Fruit fly (Drosophila melanogaster): ENCODE measurements around the gene B-H2.
A peak's percentile ranks its signal among the peaks of the same experiment; 100 is the strongest.

Gene B-H2

DNA sequence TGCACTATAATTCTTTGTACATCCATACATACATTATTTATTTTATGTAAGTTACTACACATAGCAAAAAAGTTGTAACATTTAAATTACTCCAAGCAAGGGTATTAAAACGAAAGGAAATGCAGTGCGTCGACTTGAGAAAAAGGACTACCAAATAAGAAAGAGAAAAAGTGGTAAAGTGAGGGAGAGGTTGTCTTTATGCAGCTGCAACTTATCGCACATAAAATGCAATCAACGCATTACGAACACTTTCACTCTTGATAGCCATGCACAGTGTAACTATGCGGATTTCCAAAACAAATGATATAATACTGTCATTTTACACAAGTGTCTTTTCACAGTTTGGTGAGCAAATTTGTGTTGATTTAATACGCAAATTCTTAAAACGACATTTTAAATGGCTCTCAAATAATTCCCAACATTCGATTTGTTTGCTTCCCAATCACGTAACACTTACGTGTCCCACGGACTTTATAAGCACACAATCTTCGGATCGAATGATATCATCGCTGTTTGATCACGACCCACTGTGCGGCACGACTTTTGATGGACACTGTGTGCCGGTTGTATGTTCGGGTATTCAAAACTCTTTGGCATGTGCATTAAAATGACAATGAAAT lies 17.2 kb upstream of the B-H2 start (continued):
- TF ChIP-seq lola (GFP tag; optimal IDR thresholded peaks at IDR 0.05) (peak in 1 of 3 experiments; percentile 37), ems (GFP tag; optimal IDR thresholded peaks at IDR 0.05) (no peak), nau (GFP tag; optimal IDR thresholded peaks at IDR 0.05) (peak; percentile 18), tio (GFP tag; optimal IDR thresholded peaks at IDR 0.05) (peak; percentile 10), CG2120 (GFP tag; optimal IDR thresholded peaks at IDR 0.05) (no peak), rib (GFP tag; IDR thresholded peaks at IDR 0.05) (no peak), CG33557 (GFP tag; optimal IDR thresholded peaks at IDR 0.05) (no peak), CG17829 (tag; optimal IDR thresholded peaks at IDR 0.05) (peak; percentile 18), NK7.1 (GFP tag; optimal IDR thresholded peaks at IDR 0.05) (no peak), CG10209 (GFP tag; optimal IDR thresholded peaks at IDR 0.05) (no peak), CG12236 (GFP tag; optimal IDR thresholded peaks at IDR 0.05) (peak; percentile 2), cato (GFP tag; optimal IDR thresholded peaks at IDR 0.05; ENCODE audit: borderline replicate concordance) (no peak), h (optimal IDR thresholded peaks at IDR 0.05) (no peak), ham (GFP tag; IDR thresholded peaks at IDR 0.05) (no peak), ken (GFP tag; IDR thresholded peaks at IDR 0.05) (no peak; the same call in 2 of the 3 replicates), az2 (GFP tag; optimal IDR thresholded peaks at IDR 0.05) (peak; percentile 28), Max (GFP tag; optimal IDR thresholded peaks at IDR 0.05) (peak; percentile 0), CG11093 (GFP tag; IDR thresholded peaks at IDR 0.05) (no peak), CG18764 (GFP tag; optimal IDR thresholded peaks at IDR 0.05) (no peak), CG1233 (GFP tag; optimal IDR thresholded peaks at IDR 0.05) (no peak), PHDP (tag; optimal IDR thresholded peaks at IDR 0.05) (peak; percentile 38), disco-r (GFP tag; optimal IDR thresholded peaks at IDR 0.05) (no peak), lilli (GFP tag; optimal IDR thresholded peaks at IDR 0.05) (peak; percentile 9), Atf-2 (GFP tag; optimal IDR thresholded peaks at IDR 0.05) (peak; percentile 17), CG17359 (tag; optimal IDR thresholded peaks at IDR 0.05) (peak; percentile 18), CG17328 (GFP tag; IDR thresholded peaks at IDR 0.05) (no peak), CG10366 (GFP tag; IDR thresholded peaks at IDR 0.05) (peak; percentile 17; the same call in 1 of the 2 replicates), so (GFP tag; IDR thresholded peaks at IDR 0.05) (0 out of 3 replicates have a peak, but pooled peaks have one; percentile 12), CG9876 (GFP tag; optimal IDR thresholded peaks at IDR 0.05) (no peak), Antp (GFP tag; optimal IDR thresholded peaks at IDR 0.05) (peak; percentile 39), CG30431 (GFP tag; optimal IDR thresholded peaks at IDR 0.05) (peak; percentile 40), Drgx (GFP tag; IDR thresholded peaks at IDR 0.05) (peak; percentile 72), sc (optimal IDR thresholded peaks at IDR 0.05) (no peak), sc (GFP tag; optimal IDR thresholded peaks at IDR 0.05) (peak; percentile 18), Aef1 (GFP tag; IDR thresholded peaks at IDR 0.05) (no peak), CG7271 (tag; optimal IDR thresholded peaks at IDR 0.05) (no peak), wdn (GFP tag; IDR thresholded peaks at IDR 0.05) (no peak), sisA (GFP tag; IDR thresholded peaks at IDR 0.05) (peak; percentile 44; the same call in 1 of the 2 replicates), CG13424 (tag; optimal IDR thresholded peaks at IDR 0.05) (peak; percentile 8), CG6813 (GFP tag; optimal IDR thresholded peaks at IDR 0.05) (no peak), CG9797 (GFP tag; optimal IDR thresholded peaks at IDR 0.05) (no peak), onecut (GFP tag; IDR thresholded peaks at IDR 0.05) (no peak), CG9437 (GFP tag; optimal IDR thresholded peaks at IDR 0.05) (peak; percentile 27), sqz (GFP tag; optimal IDR thresholded peaks at IDR 0.05) (no peak), dm (GFP tag; optimal IDR thresholded peaks at IDR 0.05) (no peak), CG11398 (GFP tag; optimal IDR thresholded peaks at IDR 0.05) (no peak), CG17612 (GFP tag; IDR thresholded peaks at IDR 0.05) (no peak), Xbp1 (GFP tag; optimal IDR thresholded peaks at IDR 0.05) (peak; percentile 47), Bteb2 (GFP tag; optimal IDR thresholded peaks at IDR 0.05) (no peak), CG34224 (GFP tag; IDR thresholded peaks at IDR 0.05; ENCODE audit: partially characterized antibody) (no peak), zen2 (GFP tag; IDR thresholded peaks at IDR 0.05; ENCODE audit: partially characterized antibody) (no peak)

Measured in whole organism, embryonic.